Worm (Caenorhabditis elegans) whole organism, L4/young adult: ENCODE data around the gene twk-43.

Experiments used
- W03F9.2 ChIP-seq: fragments of 150-350 bp; optimal IDR thresholded peaks from 2 replicates; lab custom pipeline; 2014; ENCODE audit warnings: missing biosample characterization, missing genetic modification characterization
- dao-5 ChIP-seq: sonication (generic microtip); optimal IDR thresholded peaks from 2 replicates; lab custom pipeline; 2016; ENCODE audit warnings: missing genotype, missing genetic modification characterization, moderate library complexity, missing compliant biosample characterization
- him-1 ChIP-seq: sonication (generic microtip); optimal IDR thresholded peaks from 2 replicates; lab custom pipeline; 2016; ENCODE audit warnings: missing genotype, missing genetic modification reagents, missing genetic modification characterization, missing compliant biosample characterization

twk-43 gene

DNA sequence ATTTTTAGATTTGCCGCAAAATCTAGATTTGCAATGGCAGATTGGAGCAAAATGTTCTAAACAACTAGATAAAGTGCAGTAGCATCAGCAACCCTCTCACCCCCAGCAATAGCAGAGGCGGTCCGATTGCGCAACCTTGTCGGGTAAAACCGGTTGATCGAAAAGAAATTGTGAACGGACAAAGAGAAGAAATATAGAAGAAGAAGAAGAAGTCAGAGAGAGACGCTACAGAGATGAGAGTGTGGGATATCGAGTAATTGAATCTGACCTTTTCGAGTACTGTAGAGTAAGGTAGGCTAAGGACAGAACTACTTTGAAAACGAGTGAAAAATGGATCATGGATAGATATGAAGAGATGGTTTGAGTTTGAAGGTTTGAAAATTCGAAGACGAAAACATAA is 29.8 kb downstream of the twk-43 start:
- TF ChIP-seq W03F9.2 (tag; lab: Kevin White, UChicago) (no peak), dao-5 (tag; lab: Kevin White, UChicago) (no peak), him-1 (tag; lab: Kevin White, UChicago) (no peak)

DNA sequence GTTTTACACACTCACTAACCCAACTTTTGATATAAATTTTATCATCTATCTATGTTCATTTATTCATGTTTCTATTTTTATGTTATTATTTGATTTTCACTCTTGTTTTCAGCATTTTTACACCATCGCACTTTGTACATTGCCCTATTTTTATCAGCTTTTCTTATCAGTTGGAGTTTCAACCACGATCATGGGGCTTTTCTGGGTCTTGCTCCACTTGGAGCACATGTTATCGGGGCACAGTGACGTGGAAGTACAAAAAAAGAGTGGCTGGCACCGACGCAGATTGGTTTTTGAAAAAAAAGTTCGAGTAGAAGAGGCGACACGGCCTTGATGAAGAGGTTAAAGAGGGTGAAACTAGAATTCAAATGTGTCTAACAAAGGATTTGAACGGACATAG is 31.1 kb downstream of the twk-43 start:
- TF ChIP-seq W03F9.2 (tag; lab: Kevin White, UChicago), result no peak
- TF ChIP-seq dao-5 (tag; lab: Kevin White, UChicago), result no peak

DNA sequence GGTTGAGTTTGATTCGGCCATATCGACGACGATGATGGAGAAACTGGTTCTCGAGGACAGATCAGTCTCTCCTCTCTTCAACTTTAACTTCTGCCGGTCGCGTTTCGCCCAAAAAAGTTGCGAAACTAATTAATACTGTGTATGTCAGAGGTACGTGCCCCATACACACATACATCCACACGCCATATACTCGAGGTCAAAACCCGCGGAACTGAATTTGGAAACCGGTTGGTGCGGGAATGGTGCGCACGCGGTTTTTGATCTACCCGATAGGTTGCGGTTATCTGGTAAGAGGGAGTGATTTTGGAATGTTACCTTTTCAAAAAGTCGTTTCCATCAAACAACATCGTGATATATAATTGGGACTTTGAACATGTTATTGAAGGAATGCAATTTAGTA is 34.1 kb downstream of the twk-43 start, which contains the start of gene ifbp-1:
Gene ifbp-1, minus strand, starts transcription at position 85 of the 400 bp plus-strand sequence.
- no peak for TF ChIP-seq W03F9.2 (tag; lab: Kevin White, UChicago)
- no peak for TF ChIP-seq him-1 (tag; lab: Kevin White, UChicago)
- no peak for TF ChIP-seq dao-5 (tag; lab: Kevin White, UChicago)

DNA sequence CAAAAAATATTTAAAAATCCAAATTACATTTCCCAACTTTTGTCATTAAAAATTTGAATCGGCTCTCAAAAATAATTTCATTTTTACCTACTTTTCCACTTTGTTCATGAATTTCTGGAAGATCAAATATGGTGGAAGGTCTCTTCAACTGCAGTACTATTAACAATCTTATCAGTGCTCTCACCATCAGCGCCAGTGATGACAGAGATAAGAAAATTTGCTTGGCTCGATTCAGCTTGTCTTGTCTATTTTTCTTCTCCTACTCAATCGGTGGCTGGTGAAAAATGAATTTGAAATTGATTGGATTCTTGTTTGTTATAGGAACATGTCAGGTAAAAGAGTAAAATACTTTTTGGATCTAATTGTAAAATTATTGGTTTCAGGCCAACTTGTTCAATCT is 34.9 kb downstream of the twk-43 start, which contains the start of gene cpz-2:
Gene cpz-2, plus strand, starts transcription at position 210 of the 400 bp plus-strand sequence.
- TF ChIP-seq W03F9.2 (tag; lab: Kevin White, UChicago) (no peak), dao-5 (tag; lab: Kevin White, UChicago) (no peak), him-1 (tag; lab: Kevin White, UChicago) (no peak)

DNA sequence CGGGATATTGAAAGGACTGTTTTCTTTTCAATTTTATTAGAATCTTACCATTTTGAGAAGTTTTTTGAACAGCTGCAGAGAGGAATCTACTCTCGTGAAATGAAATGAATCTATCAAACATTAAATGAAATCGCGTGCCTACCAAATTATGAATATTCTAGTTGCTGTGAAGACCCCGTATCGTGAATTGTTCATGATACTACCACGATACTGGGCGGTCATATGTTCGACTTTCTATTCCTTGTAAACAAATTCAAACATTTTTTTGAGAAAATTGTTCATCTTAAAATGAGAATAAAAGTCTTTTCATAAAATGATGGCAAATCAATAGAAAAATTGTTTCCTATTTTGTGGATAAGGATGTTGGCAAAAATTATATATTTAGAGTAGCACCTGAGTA is 39.7 kb downstream of the twk-43 start, which contains the start of gene gcy-34:
Gene gcy-34, minus strand, starts transcription at position 101 of the 400 bp plus-strand sequence.
- no peak for TF ChIP-seq dao-5 (tag; lab: Kevin White, UChicago)
- TF ChIP-seq W03F9.2 (tag; lab: Kevin White, UChicago), result no peak
- TF ChIP-seq him-1 (tag; lab: Kevin White, UChicago), result no peak

DNA sequence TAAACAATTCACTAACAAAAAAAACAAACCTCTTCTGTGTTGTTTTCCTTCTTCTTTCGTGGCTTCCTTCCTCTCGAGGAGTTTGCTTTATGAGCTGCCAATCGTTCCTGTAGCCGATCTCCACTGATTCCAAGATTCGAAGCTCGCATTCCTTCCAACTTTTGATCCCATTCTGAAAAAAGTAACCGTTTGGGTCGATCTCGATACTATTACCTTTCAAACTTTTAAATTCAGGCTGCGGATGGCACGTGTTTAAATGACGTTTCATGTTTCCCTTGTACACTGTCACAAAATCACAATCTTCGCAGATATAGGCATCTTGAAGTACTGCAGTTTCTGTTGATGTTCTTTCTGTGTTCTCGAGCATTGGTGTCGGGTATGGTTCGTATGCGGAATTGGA is 41.4 kb downstream of the twk-43 start:
- TF ChIP-seq dao-5 (tag; lab: Kevin White, UChicago) (no peak), W03F9.2 (tag; lab: Kevin White, UChicago) (no peak), him-1 (tag; lab: Kevin White, UChicago) (no peak)

DNA sequence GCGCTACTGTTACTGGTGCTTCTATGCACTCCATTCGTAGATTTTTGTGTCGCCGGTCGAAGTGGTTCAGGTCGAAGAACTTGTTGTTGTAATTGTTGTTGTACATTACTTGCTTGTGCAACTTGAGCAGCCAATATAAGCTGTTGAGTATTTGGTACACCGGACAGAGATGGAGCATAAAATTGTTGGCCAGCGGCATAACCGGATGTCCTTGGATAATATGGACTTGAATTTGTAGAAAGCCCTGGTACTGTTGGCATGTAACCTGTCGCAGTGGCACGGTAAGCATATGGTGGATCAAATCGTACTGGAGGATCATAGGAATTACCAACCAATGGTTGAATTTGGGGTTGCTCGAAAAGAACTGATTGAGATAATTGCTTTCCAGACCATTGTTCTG is 42.9 kb downstream of the twk-43 start:
- TF ChIP-seq dao-5 (tag; lab: Kevin White, UChicago), result no peak

DNA sequence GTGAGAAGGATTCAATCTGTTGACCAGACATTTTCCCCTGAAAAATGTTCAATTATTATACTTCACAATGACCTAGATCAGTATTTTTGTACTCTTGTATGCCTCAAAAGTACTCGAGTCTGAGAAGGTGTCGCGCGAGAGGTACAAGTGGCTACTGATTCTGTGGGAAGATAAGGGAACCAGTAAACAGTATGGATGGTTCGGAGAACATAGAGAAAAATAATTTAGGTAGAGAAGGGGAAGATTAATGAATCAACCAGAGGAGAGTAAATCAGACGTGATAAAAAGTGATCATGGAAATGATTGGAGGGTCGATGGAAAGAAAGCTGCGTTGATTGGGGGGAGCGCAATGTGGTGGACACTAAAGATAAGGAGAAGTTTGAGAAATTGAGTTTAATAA is 43.4 kb downstream of the twk-43 start:
- no peak for TF ChIP-seq dao-5 (tag; lab: Kevin White, UChicago)
- no peak for TF ChIP-seq him-1 (tag; lab: Kevin White, UChicago)

DNA sequence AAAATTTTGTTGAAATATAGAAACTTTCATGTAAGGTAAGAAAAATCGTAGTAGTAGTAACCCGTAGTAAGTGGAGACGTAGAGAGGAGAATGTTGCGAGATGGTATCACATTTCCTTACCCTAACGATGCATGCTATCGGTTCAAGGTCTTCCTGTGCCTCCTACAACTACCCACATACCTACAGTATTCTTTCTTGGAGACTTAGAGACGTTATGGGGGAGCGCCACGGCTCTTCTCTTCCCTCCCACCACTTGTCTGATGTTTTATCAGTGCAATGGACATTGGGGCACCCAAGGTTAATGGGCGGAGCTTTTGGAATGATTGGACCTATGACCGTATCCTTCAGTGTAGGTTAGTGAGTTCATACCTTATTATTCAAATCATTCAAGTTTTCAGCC is 44.9 kb downstream of the twk-43 start:
- TF ChIP-seq him-1 (tag; lab: Kevin White, UChicago) (no peak), dao-5 (tag; lab: Kevin White, UChicago) (no peak), W03F9.2 (tag; lab: Kevin White, UChicago) (no peak)

DNA sequence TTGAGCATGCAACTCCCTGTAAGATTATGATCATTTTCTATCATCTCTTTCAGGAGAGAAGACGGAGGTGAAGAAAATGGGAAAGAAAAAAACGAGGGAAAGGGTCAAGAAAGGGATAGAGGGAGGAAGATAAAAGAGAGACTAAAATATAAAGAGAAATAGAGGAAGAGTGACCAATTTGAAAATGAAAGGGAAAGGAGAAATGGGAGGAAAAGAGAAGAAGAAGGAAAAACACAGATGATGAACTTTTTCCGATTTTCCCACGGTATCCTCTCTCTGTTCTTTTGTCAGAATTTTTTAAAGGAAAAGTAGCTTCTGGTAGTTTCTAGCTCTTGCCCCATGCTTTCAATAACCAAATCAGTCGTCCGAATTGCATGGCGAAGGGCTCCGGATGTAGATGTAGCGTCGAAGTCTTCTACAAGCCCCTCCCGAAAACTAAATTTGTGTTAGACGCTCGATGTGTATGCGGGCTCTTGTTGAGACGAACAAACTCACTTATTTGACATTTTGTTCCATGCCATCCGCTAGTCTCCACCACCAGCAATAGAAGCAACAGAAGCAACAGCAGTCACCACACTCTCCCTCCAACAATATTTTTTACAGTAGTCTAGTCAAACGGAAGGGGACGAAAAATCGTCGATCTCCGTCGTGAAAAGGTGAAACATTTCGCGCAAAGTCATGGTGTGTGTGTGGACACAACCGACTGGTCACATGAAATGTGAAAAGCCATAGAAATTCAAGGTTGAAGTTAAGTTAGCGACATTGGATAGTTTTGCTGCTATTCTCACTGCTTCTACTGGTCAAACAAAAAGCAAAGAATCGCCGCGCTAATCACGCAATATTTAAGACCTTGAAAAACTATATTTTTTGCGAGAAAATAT is 45.5 kb downstream of the twk-43 start, which contains the start of gene somi-1:
Gene somi-1, minus strand, starts transcription at position 18 of the 881 bp plus-strand sequence.
- TF ChIP-seq him-1 (tag; lab: Kevin White, UChicago) (peak; percentile 8), W03F9.2 (tag; lab: Kevin White, UChicago) (no peak)

DNA sequence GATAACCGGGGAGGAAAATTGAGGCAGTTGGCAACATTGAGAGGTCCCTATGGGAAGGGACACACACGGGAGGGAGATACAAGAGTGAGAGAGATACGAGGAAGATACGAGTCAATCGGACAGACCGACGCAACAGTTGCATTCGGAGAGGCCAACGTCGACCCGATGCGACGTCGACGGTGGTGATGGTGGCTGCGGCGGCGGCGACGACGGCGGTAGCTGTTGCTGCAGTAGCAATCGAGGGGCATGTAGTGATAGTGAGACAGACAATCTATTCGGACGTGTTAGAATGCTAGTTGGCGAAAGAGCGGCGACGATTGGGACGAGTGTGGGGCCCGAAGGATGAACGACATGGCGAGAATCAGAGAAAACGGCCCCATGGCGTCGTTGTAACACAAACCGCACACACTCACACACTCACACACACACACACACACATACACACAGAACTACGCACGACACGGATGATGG is 47.3 kb downstream of the twk-43 start:
- no peak for TF ChIP-seq him-1 (tag; lab: Kevin White, UChicago)
- no peak for TF ChIP-seq dao-5 (tag; lab: Kevin White, UChicago)
- TF ChIP-seq W03F9.2 (tag; lab: Kevin White, UChicago), result no peak

DNA sequence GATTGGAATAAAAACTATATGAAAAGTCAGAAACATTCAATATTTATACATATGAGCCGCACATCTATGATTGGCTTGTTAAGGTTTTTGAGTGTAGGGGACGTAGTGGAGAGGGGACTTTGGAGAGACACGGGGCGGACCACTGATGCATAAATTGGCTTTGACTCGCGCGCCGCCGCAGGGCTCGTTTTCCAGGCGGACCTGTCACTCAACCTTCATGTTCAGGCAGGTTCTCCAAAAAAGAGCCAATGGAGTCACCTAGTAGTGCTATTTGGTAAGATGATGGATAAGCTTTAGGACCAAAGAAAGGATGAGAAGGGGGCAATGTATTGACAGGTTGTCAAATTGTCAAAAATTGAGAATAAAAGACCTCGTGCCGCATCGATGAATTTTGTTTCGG is 48.9 kb downstream of the twk-43 start:
- no peak for TF ChIP-seq dao-5 (tag; lab: Kevin White, UChicago)

DNA sequence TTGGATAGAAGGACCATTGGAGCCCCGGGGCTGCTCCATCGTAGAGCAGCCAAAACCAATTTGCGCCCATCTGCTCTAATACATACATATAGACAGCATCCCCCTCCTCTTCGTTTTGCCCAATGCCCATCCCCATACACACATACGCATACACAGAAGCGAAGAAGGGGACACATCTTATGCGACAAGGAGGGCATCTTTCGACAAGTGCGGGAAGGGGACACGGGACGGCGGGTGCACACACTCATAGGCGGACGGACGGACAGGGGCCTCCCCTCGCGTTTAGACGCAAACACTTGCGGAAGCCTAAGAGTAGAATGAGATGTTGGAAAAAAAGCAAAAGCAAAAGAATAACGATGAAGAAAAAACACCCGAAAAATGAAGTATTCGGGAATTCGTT is 50.3 kb downstream of the twk-43 start:
- TF ChIP-seq dao-5 (tag; lab: Kevin White, UChicago) (no peak), him-1 (tag; lab: Kevin White, UChicago) (peak; percentile 70)

DNA sequence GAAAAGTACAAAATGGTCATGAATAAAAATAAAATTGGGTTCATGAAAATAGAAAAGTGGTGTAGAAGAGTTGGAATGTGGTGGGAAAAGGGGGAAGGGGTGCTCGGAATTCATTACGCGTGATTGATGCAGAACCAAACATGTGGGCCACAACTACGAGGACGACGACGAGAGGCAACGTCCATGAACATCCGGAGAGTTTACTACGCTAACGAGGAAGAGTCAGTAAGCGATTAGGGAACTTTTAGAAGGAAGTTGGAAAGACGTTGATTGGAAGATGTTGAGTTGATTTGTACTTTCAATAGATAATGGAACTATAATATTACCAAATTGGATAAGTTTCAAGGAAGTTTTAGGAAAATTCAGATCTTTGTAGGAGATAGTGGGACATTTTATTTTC is 55.6 kb downstream of the twk-43 start:
- TF ChIP-seq W03F9.2 (tag; lab: Kevin White, UChicago) (no peak), him-1 (tag; lab: Kevin White, UChicago) (no peak), dao-5 (tag; lab: Kevin White, UChicago) (no peak)
